Worm (Caenorhabditis elegans): Measurements from ENCODE around the gene srd-39.

Gene srd-39

ce11 chrX:13306869-13307446 is 6.6 kb upstream of the srd-39 start (continued):
- TF ChIP-seq zfp-3 (GFP tag; conservative IDR thresholded peaks at IDR 0.05) (peak; percentile 85), zag-1 (tag; optimal IDR thresholded peaks at IDR 0.05) (no peak), F26F4.8 (GFP tag; conservative IDR thresholded peaks at IDR 0.05) (peak; percentile 80), nhr-41 (GFP tag; IDR thresholded peaks at IDR 0.05) (peak; percentile 90)

- TF ChIP-seq rbr-2 (tag; optimal IDR thresholded peaks at IDR 0.05) (no peak), nhr-28 (tag; optimal IDR thresholded peaks at IDR 0.05) (no peak), ceh-44 (GFP tag; IDR thresholded peaks at IDR 0.05) (no peak), hif-1 (tag; optimal IDR thresholded peaks at IDR 0.05) (no peak), lin-39 (tag; optimal IDR thresholded peaks at IDR 0.05) (no peak), cey-2 (tag; optimal IDR thresholded peaks at IDR 0.05; ENCODE audit: borderline replicate concordance, insufficient read depth) (no peak), unc-39 (tag; optimal IDR thresholded peaks at IDR 0.05) (no peak), unc-62 (GFP tag; optimal IDR thresholded peaks at IDR 0.05 in 1 of 2) (no peak), unc-62 (tag; optimal IDR thresholded peaks at IDR 0.05) (no peak), egl-27 (tag; optimal IDR thresholded peaks at IDR 0.05) (no peak), dmd-6 (GFP tag; IDR thresholded peaks at IDR 0.05) (no peak), attf-4 (tag; optimal IDR thresholded peaks at IDR 0.05) (no peak), nhr-41 (GFP tag; IDR thresholded peaks at IDR 0.05) (no peak)
These were observed 5.4 kb upstream of the srd-39 start, which contains the start of gene srd-43 for ce11 chrX:13305779-13306178. Gene srd-43 (minus strand): TSS chrX:13305844.

ce11 chrX:13303357-13303756 is 3.0 kb upstream of the srd-39 start, which contains the start of gene srd-42:
Gene srd-42 (minus strand): TSS chrX:13303457.
- no peak for TF ChIP-seq ces-1 (GFP tag; optimal IDR thresholded peaks at IDR 0.05)
- no peak for TF ChIP-seq mdt-29 (GFP tag; IDR thresholded peaks at IDR 0.05)
- TF ChIP-seq nhr-76 (tag; optimal IDR thresholded peaks at IDR 0.05): no peak
- TF ChIP-seq unc-130 (GFP tag; optimal IDR thresholded peaks at IDR 0.05): no peak
- no peak for TF ChIP-seq mep-1 (tag; optimal IDR thresholded peaks at IDR 0.05)
- TF ChIP-seq nhr-10 (tag; optimal IDR thresholded peaks at IDR 0.05): no peak
- no peak for TF ChIP-seq lin-29 (GFP tag; IDR thresholded peaks at IDR 0.05)
- no peak for TF ChIP-seq ceh-20 (GFP tag; IDR thresholded peaks at IDR 0.05)
- no peak for TF ChIP-seq zip-2 (tag; optimal IDR thresholded peaks at IDR 0.05)
- no peak for TF ChIP-seq T26A8.4 (GFP tag; IDR thresholded peaks at IDR 0.05)

ce11 chrX:13294669-13295068 is 5.7 kb downstream of the srd-39 start, which contains the start of gene srd-36:
Gene srd-36 (minus strand): TSS chrX:13294769.
- no peak for TF ChIP-seq nhr-41 (GFP tag; IDR thresholded peaks at IDR 0.05)
- no peak for TF ChIP-seq hif-1 (tag; optimal IDR thresholded peaks at IDR 0.05)
- no peak for TF ChIP-seq ces-1 (GFP tag; optimal IDR thresholded peaks at IDR 0.05)
- TF ChIP-seq nhr-102 (tag; optimal IDR thresholded peaks at IDR 0.05): no peak
- TF ChIP-seq pqm-1 (tag; optimal IDR thresholded peaks at IDR 0.05): no peak
- TF ChIP-seq daf-19 (GFP tag; conservative IDR thresholded peaks at IDR 0.05): no peak
- no peak for TF ChIP-seq lin-29 (GFP tag; IDR thresholded peaks at IDR 0.05)
- TF ChIP-seq aly-2 (tag; optimal IDR thresholded peaks at IDR 0.05): no peak
- TF ChIP-seq unc-39 (tag; optimal IDR thresholded peaks at IDR 0.05): no peak
- no peak for TF ChIP-seq ceh-44 (GFP tag; IDR thresholded peaks at IDR 0.05)
- no peak for TF ChIP-seq Y5F2A.4 (GFP tag; optimal IDR thresholded peaks at IDR 0.05)
- TF ChIP-seq nhr-77 (tag; optimal IDR thresholded peaks at IDR 0.05): no peak
- TF ChIP-seq nhr-6 (tag; optimal IDR thresholded peaks at IDR 0.05): no peak
- no peak for TF ChIP-seq dpl-1 (GFP tag; optimal IDR thresholded peaks at IDR 0.05)
- no peak for TF ChIP-seq spr-1 (tag; optimal IDR thresholded peaks at IDR 0.05)

ce11 chrX:13293023-13293422 is 7.4 kb downstream of the srd-39 start:
- TF ChIP-seq dmd-9 (GFP tag; IDR thresholded peaks at IDR 0.05) (no peak), lim-7 (GFP tag; IDR thresholded peaks at IDR 0.05) (peak; percentile 47; the same call in 1 of the 2 replicates), lin-39 (tag; optimal IDR thresholded peaks at IDR 0.05) (no peak), zag-1 (tag; optimal IDR thresholded peaks at IDR 0.05) (no peak), daf-16 (GFP tag; optimal IDR thresholded peaks at IDR 0.05) (peak in 1 of 2 experiments; percentile 54), daf-16 (tag; optimal IDR thresholded peaks at IDR 0.05) (no peak), spr-3 (GFP tag; optimal IDR thresholded peaks at IDR 0.05) (no peak), lir-3 (tag; optimal IDR thresholded peaks at IDR 0.05) (peak; percentile 5), F26F4.8 (GFP tag; conservative IDR thresholded peaks at IDR 0.05) (0 out of 2 replicates have a peak, but pooled peaks have one; percentile 54), ctbp-1 (GFP tag; IDR thresholded peaks at IDR 0.05) (no peak), vab-7 (GFP tag; IDR thresholded peaks at IDR 0.05) (0 out of 2 replicates have a peak, but pooled peaks have one; percentile 18), rbr-2 (tag; optimal IDR thresholded peaks at IDR 0.05) (no peak), aly-2 (tag; optimal IDR thresholded peaks at IDR 0.05) (no peak)

All from whole organism, L4 larva.